Fruit fly (Drosophila melanogaster) S2 (cell line): ENCODE measurements around the gene CG13376.

Experiments
- CG8478 ChIP-seq: fragments of >200 bp; optimal IDR thresholded peaks from 2 replicates; lab custom pipeline; 2018
- CTCF ChIP-seq, 2 experiments: fragments of >200 bp; optimal IDR thresholded peaks; 2 replicates each; lab custom pipeline; 2018

DNA sequence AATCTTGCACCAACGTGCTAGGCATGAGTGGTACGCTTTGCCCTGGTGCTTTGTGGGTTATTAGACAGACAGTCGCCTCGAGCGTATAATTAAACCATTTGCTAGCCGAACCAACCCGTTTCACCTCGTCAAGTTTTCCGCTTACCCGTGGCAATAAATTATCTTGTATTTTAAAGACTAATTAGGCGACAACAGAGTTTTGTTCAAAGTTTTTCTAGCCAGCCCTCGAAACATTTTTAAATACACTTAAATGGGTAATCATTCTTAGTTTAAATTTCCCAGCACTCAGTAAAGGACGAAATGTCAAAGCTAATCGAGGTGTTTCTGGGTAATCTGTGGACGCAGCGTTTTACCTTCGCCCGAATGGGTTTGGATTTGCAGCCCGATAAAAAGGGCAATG is 48.0 kb upstream of the CG13376 start, which contains the start of gene Or1a:
- no peak for TF ChIP-seq CTCF (optimal IDR thresholded peaks at IDR 0.05; lab: Kevin White, UChicago)
- no peak for TF ChIP-seq CG8478 (lab: Kevin White, UChicago)
